Worm (Caenorhabditis elegans): Measurements from ENCODE around the gene dhhc-10.

ce11 chrX:4673165-4673756 is 33.7 kb upstream of the dhhc-10 start, which contains the start of gene tmem-135:
- TF ChIP-seq tbx-11 (GFP tag; IDR thresholded peaks at IDR 0.05) (no peak), ama-1 (optimal IDR thresholded peaks at IDR 0.05) (no peak)
